Fruit fly (Drosophila melanogaster) whole organism, larva: ENCODE results near the gene park.
A peak's percentile ranks its signal among the peaks of the same experiment; 100 is the strongest.

Experiments used
- noc ChIP-seq: fragments of 200-800 bp; sonication (Bioruptor generic); optimal IDR thresholded peaks from 3 replicates; lab custom pipeline; 2019; ENCODE audit warnings: missing biosample characterization, mild to moderate bottlenecking, missing genetic modification characterization, moderate library complexity

park gene

dm6 chr3L:21176935-21177581, 19.6 kb downstream of the park start:
- TF ChIP-seq noc (tag; lab: Kevin White, UChicago), result peak; percentile 71

- TF ChIP-seq noc (tag; lab: Kevin White, UChicago), result no peak
Measured at dm6 chr3L:21176276-21176934, 20.2 kb downstream of the park start.

dm6 chr3L:21175531-21176271, 21.0 kb downstream of the park start:
- peak; percentile 17 for TF ChIP-seq noc (tag; lab: Kevin White, UChicago)

dm6 chr3L:21174962-21175361, 21.7 kb downstream of the park start:
- TF ChIP-seq noc (tag; lab: Kevin White, UChicago), result no peak

dm6 chr3L:21172527-21173253, 24.0 kb downstream of the park start, which contains the start of the genes chb and AsnS:
chb (plus strand) TSS chr3L:21172853.
AsnS (plus strand) TSS chr3L:21173118.
- peak; percentile 95 for TF ChIP-seq noc (tag; lab: Kevin White, UChicago)

dm6 chr3L:21171905-21172304, 24.7 kb downstream of the park start, which contains the start of gene Ac78C:
Ac78C (minus strand) TSS chr3L:21171930.
- peak; percentile 93 for TF ChIP-seq noc (tag; lab: Kevin White, UChicago)

dm6 chr3L:21145841-21146395, 50.7 kb downstream of the park start:
- no peak for TF ChIP-seq noc (tag; lab: Kevin White, UChicago)
